Worm (Caenorhabditis elegans): Measurements from ENCODE around the gene F08F8.7.

DNA sequence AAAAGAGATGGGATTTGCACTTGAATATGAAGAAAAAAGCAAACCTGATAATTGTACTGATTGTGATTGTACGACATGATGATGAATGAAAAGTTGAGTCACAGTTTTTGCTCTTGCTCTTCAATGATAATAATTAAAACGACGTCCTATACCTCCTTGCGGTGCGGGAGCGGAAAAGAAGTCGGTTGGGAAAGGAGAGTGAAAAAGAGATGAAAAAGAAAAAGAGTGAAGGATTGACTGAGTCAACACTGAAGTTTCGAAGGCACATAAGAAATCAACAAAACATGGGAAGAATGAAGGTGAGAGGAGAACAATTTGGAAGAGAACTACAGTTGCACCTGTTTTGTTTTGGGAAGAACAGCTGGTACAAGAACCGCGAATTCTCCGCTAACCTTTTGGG, 27.6 kb downstream of the F08F8.7 start, which contains the start of gene F56C9.8:
- no peak for TF ChIP-seq ceh-100 (GFP tag; IDR thresholded peaks at IDR 0.05)
- TF ChIP-seq Y56A3A.18 (GFP tag; IDR thresholded peaks at IDR 0.05), result no peak
- no peak for TF ChIP-seq sea-2 (GFP tag; IDR thresholded peaks at IDR 0.05)
- no peak for TF ChIP-seq pha-4 (tag; optimal IDR thresholded peaks at IDR 0.05)
- TF ChIP-seq sptf-2 (GFP tag; optimal IDR thresholded peaks at IDR 0.05), result no peak
- TF ChIP-seq unc-62 (GFP tag; optimal IDR thresholded peaks at IDR 0.05), result no peak
- no peak for TF ChIP-seq egl-44 (GFP tag; IDR thresholded peaks at IDR 0.05)
- no peak for TF ChIP-seq ets-4 (GFP tag; optimal IDR thresholded peaks at IDR 0.05)
- TF ChIP-seq egl-18 (GFP tag; IDR thresholded peaks at IDR 0.05), result no peak

All from whole organism, young adult.